Worm (Caenorhabditis elegans): Measurements from ENCODE around the gene srg-53.

- TF ChIP-seq dao-5 (tag; optimal IDR thresholded peaks at IDR 0.05) (no peak), him-1 (tag; optimal IDR thresholded peaks at IDR 0.05) (no peak), W03F9.2 (tag; optimal IDR thresholded peaks at IDR 0.05) (no peak)
Measured at ce11 chrV:889216-889615, 9.9 kb downstream of the srg-53 start, which contains the start of gene T02B11.6.

Data from whole organism, L4/young adult.